Worm (Caenorhabditis elegans): ENCODE data around the gene snap-1.

The snap-1 gene

ce11 chrV:8169150-8169549 is 38.7 kb downstream of the snap-1 start:
- TF ChIP-seq W03F9.2 (tag; optimal IDR thresholded peaks at IDR 0.05) (no peak), him-1 (tag; optimal IDR thresholded peaks at IDR 0.05) (no peak), dao-5 (tag; optimal IDR thresholded peaks at IDR 0.05) (no peak)

ce11 chrV:8170300-8170699 is 39.9 kb downstream of the snap-1 start:
- TF ChIP-seq W03F9.2 (tag; optimal IDR thresholded peaks at IDR 0.05) (no peak), dao-5 (tag; optimal IDR thresholded peaks at IDR 0.05) (no peak), him-1 (tag; optimal IDR thresholded peaks at IDR 0.05) (no peak)

DNA sequence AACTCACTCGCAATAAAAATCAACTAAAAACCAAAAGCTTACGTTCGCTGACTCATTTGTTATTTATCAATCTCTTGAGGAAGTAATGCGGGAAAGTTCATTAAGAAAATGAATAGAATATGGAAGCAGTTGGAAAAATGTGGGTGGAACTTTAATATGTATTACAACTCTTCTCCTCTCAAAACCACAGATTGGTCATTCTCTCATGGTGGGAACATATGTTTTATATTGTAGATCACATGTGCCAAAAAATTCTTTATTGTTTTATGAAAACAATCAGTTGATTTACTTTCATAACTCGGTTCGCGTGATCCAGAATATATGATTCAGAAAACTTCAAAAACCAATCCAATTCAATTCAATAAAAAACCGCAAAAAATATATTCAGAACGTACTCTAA is 41.3 kb downstream of the snap-1 start:
- TF ChIP-seq dao-5 (tag; optimal IDR thresholded peaks at IDR 0.05) (no peak), W03F9.2 (tag; optimal IDR thresholded peaks at IDR 0.05) (no peak), him-1 (tag; optimal IDR thresholded peaks at IDR 0.05) (no peak)

DNA sequence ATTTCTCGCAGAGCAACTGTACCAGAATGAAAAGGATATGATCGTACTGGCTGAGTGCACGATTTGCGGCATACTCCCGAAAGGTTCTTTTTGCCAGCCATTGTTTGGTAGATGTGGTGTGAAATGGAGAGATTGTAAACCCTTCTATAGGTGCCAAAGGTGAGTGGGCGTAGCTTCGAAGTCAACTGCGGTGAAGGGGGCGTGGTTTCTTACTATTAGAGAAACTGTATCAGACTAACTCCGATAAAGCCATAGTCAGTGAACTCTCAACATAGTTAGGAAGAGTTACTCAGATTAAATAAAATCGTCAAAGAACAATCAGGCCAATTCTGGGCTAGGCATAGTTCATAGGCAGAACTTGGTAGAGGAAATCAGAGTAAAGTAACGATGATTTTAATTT is 46.9 kb downstream of the snap-1 start, which contains the start of gene F20D6.9:
TSS of gene F20D6.9 (minus strand) at position 101 of the 400 bp plus-strand sequence.
- TF ChIP-seq dao-5 (tag; optimal IDR thresholded peaks at IDR 0.05) (no peak), him-1 (tag; optimal IDR thresholded peaks at IDR 0.05) (no peak), W03F9.2 (tag; optimal IDR thresholded peaks at IDR 0.05) (no peak)

ce11 chrV:8178279-8178678 is 47.9 kb downstream of the snap-1 start:
- TF ChIP-seq dao-5 (tag; optimal IDR thresholded peaks at IDR 0.05) (no peak), him-1 (tag; optimal IDR thresholded peaks at IDR 0.05) (no peak), W03F9.2 (tag; optimal IDR thresholded peaks at IDR 0.05) (no peak)

ce11 chrV:8178914-8179542 is 48.6 kb downstream of the snap-1 start, which contains the start of gene srp-7:
TSS of gene srp-7 (plus strand) at chrV:8179126.
- no peak for TF ChIP-seq W03F9.2 (tag; optimal IDR thresholded peaks at IDR 0.05)
- TF ChIP-seq him-1 (tag; optimal IDR thresholded peaks at IDR 0.05) = no peak
- TF ChIP-seq dao-5 (tag; optimal IDR thresholded peaks at IDR 0.05) = no peak
